Worm (Caenorhabditis elegans): ENCODE measurements around the gene gtr-1.

DNA sequence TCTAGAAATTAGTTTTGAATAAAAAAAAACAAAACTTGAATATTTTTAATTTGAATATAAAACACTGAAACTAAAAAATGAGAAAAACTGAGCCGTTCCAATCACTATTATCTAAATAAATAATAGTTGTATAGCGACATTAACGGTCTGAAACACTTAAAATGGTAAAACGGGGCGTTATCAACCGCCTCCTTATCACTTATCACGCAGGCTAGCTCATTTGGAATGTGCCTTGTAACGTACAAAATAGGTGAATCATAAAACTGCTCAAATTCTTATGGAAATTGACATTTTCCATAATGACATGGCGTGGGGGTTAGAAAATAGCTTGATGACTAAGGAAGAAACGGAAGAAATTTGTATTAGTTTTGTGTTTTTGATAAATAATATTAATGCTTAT is 13.4 kb downstream of the gtr-1 start, which contains the start of gene ifd-2:
- no peak for TF ChIP-seq ceh-63 (GFP tag; optimal IDR thresholded peaks at IDR 0.05)
- no peak for TF ChIP-seq elt-3 (tag; optimal IDR thresholded peaks at IDR 0.05)
- no peak for TF ChIP-seq ama-1 (optimal IDR thresholded peaks at IDR 0.05)
